Worm (Caenorhabditis elegans): ENCODE results near the gene K08F9.4.
"Not testable (repeated sequence)": the region's sequence is repeated elsewhere in the genome, so short reads cannot be mapped to it uniquely, and the experiment has no call there.

K08F9.4 gene

DNA sequence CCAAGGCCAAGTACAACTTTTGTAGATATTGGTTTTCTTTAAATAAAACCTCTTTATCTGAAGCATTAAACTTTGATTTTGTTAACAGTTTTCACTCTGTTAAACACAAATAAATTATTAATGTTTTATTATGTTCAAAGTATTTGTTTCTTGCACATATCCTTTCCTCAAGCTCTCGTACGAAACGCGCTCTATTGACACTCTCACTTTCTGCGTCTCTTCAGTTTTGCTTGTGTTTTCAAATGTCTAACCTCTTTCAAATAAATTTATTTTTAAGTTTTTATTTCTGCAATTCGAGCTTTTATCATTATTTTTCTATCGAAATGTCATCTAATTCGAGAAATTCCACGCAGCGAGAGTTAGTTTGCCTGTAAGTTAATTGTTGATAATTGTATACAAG, at the start of gene K08F9.4:
TSS of gene K08F9.4 (plus strand) at position 222 of the 400 bp plus-strand sequence.
- TF ChIP-seq ets-7 (tag; optimal IDR thresholded peaks at IDR 0.05) (no peak), hmbx-1 (tag; optimal IDR thresholded peaks at IDR 0.05) (no peak), sea-1 (GFP tag; conservative IDR thresholded peaks at IDR 0.05) (no peak), ceh-13 (GFP tag; optimal IDR thresholded peaks at IDR 0.05) (no peak), tbx-11 (GFP tag; IDR thresholded peaks at IDR 0.05) (no peak)

- no peak for TF ChIP-seq tbx-11 (GFP tag; IDR thresholded peaks at IDR 0.05)
- TF ChIP-seq tbx-37 (GFP tag; conservative IDR thresholded peaks at IDR 0.05), result no peak
- no peak for TF ChIP-seq pes-1 (GFP tag; IDR thresholded peaks at IDR 0.05)
- no peak for TF ChIP-seq sea-1 (GFP tag; conservative IDR thresholded peaks at IDR 0.05)
- TF ChIP-seq ceh-36 (tag; optimal IDR thresholded peaks at IDR 0.05), result no peak
- no peak for TF ChIP-seq ceh-13 (GFP tag; optimal IDR thresholded peaks at IDR 0.05)
Observed at ce11 chrV:15094749-15095148, 49.1 kb upstream of the K08F9.4 start, which contains the start of gene srx-78. Gene srx-78, plus strand, starts transcription at chrV:15095049.

DNA sequence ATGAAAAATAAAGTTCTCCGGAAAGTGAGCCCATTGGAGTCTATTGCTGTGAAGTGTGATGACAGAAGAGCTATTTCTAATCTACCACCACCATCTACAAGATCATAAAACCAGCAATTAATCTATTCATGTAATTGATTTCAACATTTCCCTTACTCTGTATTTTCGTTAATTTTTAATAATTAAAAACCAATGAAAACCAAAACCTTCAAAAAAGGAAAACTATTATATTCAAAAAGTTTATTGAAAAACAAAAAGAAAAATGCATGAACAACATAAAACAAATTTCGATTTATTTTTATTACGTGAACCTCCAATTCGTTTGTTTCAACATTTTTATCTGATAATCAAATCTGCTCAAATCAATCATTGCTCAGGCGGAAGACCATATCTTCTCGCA, 44.4 kb upstream of the K08F9.4 start, which contains the start of gene C01G10.1:
TSS of gene C01G10.1 (plus strand) at position 301 of the 400 bp plus-strand sequence.
- TF ChIP-seq ama-1 (optimal IDR thresholded peaks at IDR 0.05), result no peak
- TF ChIP-seq tra-4 (tag; optimal IDR thresholded peaks at IDR 0.05), result no peak
- TF ChIP-seq hnd-1 (tag; optimal IDR thresholded peaks at IDR 0.05), result no peak
- TF ChIP-seq scrt-1 (GFP tag; IDR thresholded peaks at IDR 0.05), result no peak
- no peak for TF ChIP-seq ceh-36 (tag; optimal IDR thresholded peaks at IDR 0.05)
- no peak for TF ChIP-seq aly-1 (tag; optimal IDR thresholded peaks at IDR 0.05)
- no peak for TF ChIP-seq pes-1 (GFP tag; IDR thresholded peaks at IDR 0.05)
- TF ChIP-seq F13C5.2 (tag; optimal IDR thresholded peaks at IDR 0.05), result no peak
- TF ChIP-seq sea-1 (GFP tag; conservative IDR thresholded peaks at IDR 0.05), result no peak
- no peak for TF ChIP-seq tbx-37 (GFP tag; conservative IDR thresholded peaks at IDR 0.05)
- no peak for TF ChIP-seq hmg-4 (GFP tag; optimal IDR thresholded peaks at IDR 0.05)
- no peak for TF ChIP-seq hmbx-1 (tag; optimal IDR thresholded peaks at IDR 0.05)
- TF ChIP-seq ets-7 (tag; optimal IDR thresholded peaks at IDR 0.05), result no peak

DNA sequence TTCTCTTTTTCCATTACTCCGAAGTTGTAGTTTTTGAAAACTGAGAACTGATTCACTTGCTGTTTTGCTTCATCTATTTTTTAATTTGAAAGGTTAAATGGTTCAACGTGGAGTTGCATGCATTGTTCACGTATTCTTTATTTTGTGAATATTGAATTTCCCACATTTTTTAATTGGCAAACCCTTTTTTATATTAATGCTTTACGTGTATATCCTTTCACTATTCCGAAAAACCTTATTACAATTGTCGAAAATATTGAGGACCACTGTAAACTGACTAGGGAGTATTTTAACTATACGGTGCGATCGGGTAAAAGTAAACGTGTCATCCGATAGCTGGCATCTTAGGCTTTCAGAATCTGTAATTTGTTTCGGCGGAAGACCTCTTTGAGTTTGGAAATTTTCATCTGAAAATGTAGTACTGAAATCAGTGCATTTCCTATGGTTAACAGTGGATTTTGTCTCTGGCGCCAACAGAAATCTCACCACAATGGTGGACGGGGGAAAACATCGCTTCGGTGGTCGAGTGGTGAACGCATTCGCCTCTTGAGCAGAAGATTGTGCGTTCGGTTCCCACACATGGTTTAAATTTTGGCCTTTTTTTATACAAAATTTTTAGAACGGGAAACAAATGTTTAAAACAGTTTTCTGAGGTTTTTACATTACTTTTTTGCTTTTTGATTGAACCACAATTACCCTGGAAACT, 37.8 kb upstream of the K08F9.4 start, which contains the start of gene C01G10.14:
TSS of gene C01G10.14 (minus strand) at position 51 of the 706 bp plus-strand sequence.
- TF ChIP-seq ets-7 (tag; optimal IDR thresholded peaks at IDR 0.05); tbx-11 (GFP tag; IDR thresholded peaks at IDR 0.05); ceh-36 (tag; optimal IDR thresholded peaks at IDR 0.05): not testable (repeated sequence)

- TF ChIP-seq B0310.2 (tag; optimal IDR thresholded peaks at IDR 0.05) (no peak), ama-1 (optimal IDR thresholded peaks at IDR 0.05) (no peak), pes-1 (GFP tag; IDR thresholded peaks at IDR 0.05) (no peak), flt-1 (GFP tag; IDR thresholded peaks at IDR 0.05) (no peak), tra-4 (tag; optimal IDR thresholded peaks at IDR 0.05) (no peak), hmbx-1 (tag; optimal IDR thresholded peaks at IDR 0.05) (no peak), ceh-36 (tag; optimal IDR thresholded peaks at IDR 0.05) (no peak), hnd-1 (tag; optimal IDR thresholded peaks at IDR 0.05) (no peak), aly-1 (tag; optimal IDR thresholded peaks at IDR 0.05) (no peak), F13C5.2 (tag; optimal IDR thresholded peaks at IDR 0.05) (no peak), hmg-4 (GFP tag; optimal IDR thresholded peaks at IDR 0.05) (no peak), scrt-1 (GFP tag; IDR thresholded peaks at IDR 0.05) (no peak), tbx-11 (GFP tag; IDR thresholded peaks at IDR 0.05) (no peak), ceh-13 (GFP tag; optimal IDR thresholded peaks at IDR 0.05) (no peak), tbx-37 (GFP tag; conservative IDR thresholded peaks at IDR 0.05) (no peak)
Observed at ce11 chrV:15109260-15109659, 34.6 kb upstream of the K08F9.4 start, which contains the start of gene Y75B12A.2. Gene Y75B12A.2, plus strand, starts transcription at chrV:15109560.

DNA sequence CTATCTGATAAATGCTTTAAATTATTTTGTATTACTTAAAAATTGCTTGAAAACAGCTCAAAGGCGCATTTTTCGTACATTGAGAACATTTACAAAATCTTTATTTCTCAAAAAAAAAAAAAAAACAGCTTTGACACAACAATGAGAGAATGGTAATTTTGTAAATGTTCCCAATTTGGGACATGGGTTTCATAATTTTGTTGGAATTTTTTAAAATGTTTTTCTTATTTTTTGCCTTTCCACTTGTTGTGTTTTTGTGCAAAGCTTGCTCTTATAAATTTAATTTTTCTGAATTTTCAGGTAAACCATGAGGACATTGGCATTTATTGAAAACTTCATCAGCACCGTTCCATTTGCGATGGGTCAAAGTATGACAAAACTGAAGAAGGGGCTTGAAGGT, 32.2 kb upstream of the K08F9.4 start, which contains the start of gene T01G5.7:
TSS of gene T01G5.7 (plus strand) at position 301 of the 400 bp plus-strand sequence.
- no peak for TF ChIP-seq hmbx-1 (tag; optimal IDR thresholded peaks at IDR 0.05)
- no peak for TF ChIP-seq ceh-36 (tag; optimal IDR thresholded peaks at IDR 0.05)
- no peak for TF ChIP-seq aly-1 (tag; optimal IDR thresholded peaks at IDR 0.05)
- TF ChIP-seq ceh-13 (GFP tag; optimal IDR thresholded peaks at IDR 0.05), result no peak
- no peak for TF ChIP-seq B0310.2 (tag; optimal IDR thresholded peaks at IDR 0.05)
- no peak for TF ChIP-seq hmg-4 (GFP tag; optimal IDR thresholded peaks at IDR 0.05)
- no peak for TF ChIP-seq tbx-11 (GFP tag; IDR thresholded peaks at IDR 0.05)
- no peak for TF ChIP-seq ama-1 (optimal IDR thresholded peaks at IDR 0.05)
- TF ChIP-seq ets-7 (tag; optimal IDR thresholded peaks at IDR 0.05), result no peak
- TF ChIP-seq F13C5.2 (tag; optimal IDR thresholded peaks at IDR 0.05), result no peak
- TF ChIP-seq pes-1 (GFP tag; IDR thresholded peaks at IDR 0.05), result no peak
- TF ChIP-seq tra-4 (tag; optimal IDR thresholded peaks at IDR 0.05), result no peak
- no peak for TF ChIP-seq tbx-37 (GFP tag; conservative IDR thresholded peaks at IDR 0.05)
- TF ChIP-seq flt-1 (GFP tag; IDR thresholded peaks at IDR 0.05), result no peak
- no peak for TF ChIP-seq sea-1 (GFP tag; conservative IDR thresholded peaks at IDR 0.05)
- no peak for TF ChIP-seq scrt-1 (GFP tag; IDR thresholded peaks at IDR 0.05)
- no peak for TF ChIP-seq hnd-1 (tag; optimal IDR thresholded peaks at IDR 0.05)

ce11 chrV:15113992-15114391, 29.8 kb upstream of the K08F9.4 start, which contains the start of gene T01G5.6:
Gene T01G5.6, minus strand, starts transcription at chrV:15114092.
- TF ChIP-seq F13C5.2 (tag; optimal IDR thresholded peaks at IDR 0.05) (no peak), scrt-1 (GFP tag; IDR thresholded peaks at IDR 0.05) (no peak), tbx-11 (GFP tag; IDR thresholded peaks at IDR 0.05) (no peak), pes-1 (GFP tag; IDR thresholded peaks at IDR 0.05) (no peak), hnd-1 (tag; optimal IDR thresholded peaks at IDR 0.05) (no peak), tbx-37 (GFP tag; conservative IDR thresholded peaks at IDR 0.05) (no peak), hmg-4 (GFP tag; optimal IDR thresholded peaks at IDR 0.05) (no peak), flt-1 (GFP tag; IDR thresholded peaks at IDR 0.05) (no peak), ceh-13 (GFP tag; optimal IDR thresholded peaks at IDR 0.05) (no peak), tra-4 (tag; optimal IDR thresholded peaks at IDR 0.05) (no peak), hmbx-1 (tag; optimal IDR thresholded peaks at IDR 0.05) (no peak), aly-1 (tag; optimal IDR thresholded peaks at IDR 0.05) (no peak), B0310.2 (tag; optimal IDR thresholded peaks at IDR 0.05) (no peak), ama-1 (optimal IDR thresholded peaks at IDR 0.05) (no peak), sea-1 (GFP tag; conservative IDR thresholded peaks at IDR 0.05) (no peak), ceh-36 (tag; optimal IDR thresholded peaks at IDR 0.05) (no peak)

Measured in whole organism, early embryonic.